Worm (Caenorhabditis elegans): ENCODE results near the gene cul-6.

DNA sequence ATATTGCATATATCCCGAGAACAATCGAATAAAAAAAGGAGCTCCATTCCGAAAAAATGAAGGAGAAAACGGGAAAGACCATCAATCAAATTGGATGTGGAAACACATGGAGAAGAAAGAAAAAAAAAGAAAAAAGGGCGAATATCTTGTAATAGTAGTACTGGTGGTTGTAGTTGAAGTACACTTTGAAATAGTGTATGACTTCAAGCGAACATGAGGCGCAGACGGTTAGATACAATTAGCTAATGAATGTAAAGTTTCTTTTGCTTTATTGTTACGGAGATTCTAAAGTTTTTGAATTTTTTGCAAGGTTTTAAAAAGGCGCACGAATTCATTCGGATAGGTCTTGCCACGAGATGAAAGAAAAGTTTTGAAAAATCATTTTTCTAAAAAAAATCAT, 42.2 kb upstream of the cul-6 start:
- no peak for TF ChIP-seq nhr-12 (tag; optimal IDR thresholded peaks at IDR 0.05)
- TF ChIP-seq pha-4 (tag; optimal IDR thresholded peaks at IDR 0.05): no peak
- no peak for TF ChIP-seq mdl-1 (tag; optimal IDR thresholded peaks at IDR 0.05)
- TF ChIP-seq fkh-10 (GFP tag; optimal IDR thresholded peaks at IDR 0.05): no peak
- no peak for TF ChIP-seq snpc-4 (tag; optimal IDR thresholded peaks at IDR 0.05)
- no peak for TF ChIP-seq nhr-76 (tag; optimal IDR thresholded peaks at IDR 0.05)
- TF ChIP-seq lin-15B (tag; optimal IDR thresholded peaks at IDR 0.05): no peak
- no peak for TF ChIP-seq ztf-4 (tag; optimal IDR thresholded peaks at IDR 0.05)

All from whole organism, L3 larva.